Comparison of ENCODE assay signal across 1 fruit fly cellular context in the genomic region with DNA sequence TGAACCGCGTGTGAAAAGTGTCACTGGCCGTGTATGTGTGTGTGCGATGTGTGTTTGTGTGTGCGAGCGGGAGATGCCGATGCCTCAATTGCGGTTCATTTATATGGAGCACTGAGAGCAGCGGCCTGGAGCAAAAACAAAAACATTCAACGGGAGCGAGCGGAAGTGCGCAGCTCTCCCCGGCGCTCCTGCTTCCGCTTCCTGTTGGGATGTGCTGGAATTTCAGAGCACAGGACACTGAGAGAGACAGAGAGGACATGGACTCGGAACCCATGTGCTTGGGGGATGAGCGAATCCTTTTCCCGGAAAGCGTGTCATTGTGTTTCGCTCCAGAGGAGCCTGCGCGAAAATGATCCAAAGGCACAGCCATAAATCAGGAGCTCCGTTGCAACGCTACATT.
TF ChIP-seq lines count a peak whose summit lies in the region.

No protein-coding gene starts in this region.

TF ChIP-seq in whole organism, embryonic, 481 proteins besides CTCF, POLR2A, EP300 and RAD21 (continued from another document):
- TF ChIP-seq Trl (optimal IDR thresholded peaks at IDR 0.05; lab: Kevin White, UChicago) (peak in 1 of 2 experiments; percentile 61), Trl (GFP tag; optimal IDR thresholded peaks at IDR 0.05; lab: Kevin White, UChicago) (no peak), CG15011 (GFP tag; optimal IDR thresholded peaks at IDR 0.05; lab: Kevin White, UChicago) (no peak), NK7.1 (GFP tag; optimal IDR thresholded peaks at IDR 0.05; lab: Kevin White, UChicago) (no peak), CG2678 (tag; optimal IDR thresholded peaks at IDR 0.05; lab: Kevin White, UChicago) (peak; percentile 20), CG18599 (GFP tag; optimal IDR thresholded peaks at IDR 0.05; lab: Kevin White, UChicago) (peak; percentile 76), CG4707 (GFP tag; optimal IDR thresholded peaks at IDR 0.05; lab: Kevin White, UChicago) (peak; percentile 10), CG32767 (GFP tag; IDR thresholded peaks at IDR 0.05; lab: Robert Waterston, UW) (no peak), ftz-f1 (GFP tag; optimal IDR thresholded peaks at IDR 0.05; lab: Kevin White, UChicago) (no peak)
